Worm (Caenorhabditis elegans): ENCODE results near the gene Y73B6BL.270.

ce11 chrIV:6369489-6369888, 4.3 kb downstream of the Y73B6BL.270 start:
- TF ChIP-seq ceh-28 (tag; optimal IDR thresholded peaks at IDR 0.05), result no peak
- TF ChIP-seq mxl-2 (GFP tag; conservative IDR thresholded peaks at IDR 0.05), result no peak
- TF ChIP-seq lin-38 (GFP tag; IDR thresholded peaks at IDR 0.05), result peak; percentile 46
- no peak for TF ChIP-seq hlh-30 (tag; optimal IDR thresholded peaks at IDR 0.05; ENCODE audit: insufficient read depth)
- no peak for TF ChIP-seq Y75B8A.6 (GFP tag; IDR thresholded peaks at IDR 0.05)
- no peak for TF ChIP-seq madf-9 (GFP tag; conservative IDR thresholded peaks at IDR 0.05)
- TF ChIP-seq ctbp-1 (GFP tag; IDR thresholded peaks at IDR 0.05), result no peak
- TF ChIP-seq ztf-11 (tag; optimal IDR thresholded peaks at IDR 0.05), result no peak
- TF ChIP-seq nhr-76 (tag; optimal IDR thresholded peaks at IDR 0.05), result no peak
- TF ChIP-seq nhr-77 (tag; optimal IDR thresholded peaks at IDR 0.05), result no peak
- TF ChIP-seq nhr-42 (GFP tag; IDR thresholded peaks at IDR 0.05), result no peak
- TF ChIP-seq dmd-9 (GFP tag; IDR thresholded peaks at IDR 0.05), result no peak
- no peak for TF ChIP-seq egl-43 (GFP tag; IDR thresholded peaks at IDR 0.05)
